Worm (Caenorhabditis elegans) whole organism, L3 larva: ENCODE measurements around the gene F53F4.4.

ENCODE experiments used
- R02D3.7 ChIP-seq: fragments of 150-350 bp; optimal IDR thresholded peaks from 2 replicates; lab custom pipeline; 2014; ENCODE audit warnings: missing biosample characterization, missing genetic modification characterization
- ama-1 ChIP-seq: fragments of 150-350 bp; optimal IDR thresholded peaks from 2 replicates; lab custom pipeline; 2018
- ceh-82 ChIP-seq: fragments of 150-350 bp; optimal IDR thresholded peaks from 2 replicates; lab custom pipeline; 2014; ENCODE audit warnings: missing biosample characterization, missing genetic modification characterization
- elt-2 ChIP-seq: sonication (generic microtip); optimal IDR thresholded peaks from 2 replicates; lab custom pipeline; 2016; ENCODE audit warnings: missing genetic modification reagents, mild to moderate bottlenecking, missing genetic modification characterization, missing compliant biosample characterization
- elt-3 ChIP-seq, 3 experiments: fragments of 150-350 bp in 1 of 3; sonication (generic microtip) in 2 of 3; optimal IDR thresholded peaks; 2 replicates in 2 of 3; 4 replicates in 1 of 3; lab custom pipeline; 2014 to 2017; ENCODE audit warnings: missing biosample characterization in 3 of 3, missing genetic modification characterization in 3 of 3
- fkh-10 ChIP-seq: sonication (generic microtip); optimal IDR thresholded peaks from 2 replicates; lab custom pipeline; 2017; ENCODE audit warnings: missing biosample characterization, missing genetic modification reagents, missing genetic modification characterization
- fos-1 ChIP-seq: fragments of 150-350 bp; optimal IDR thresholded peaks from 2 replicates; lab custom pipeline; 2014; ENCODE audit warnings: missing biosample characterization, missing genetic modification characterization
- jun-1 ChIP-seq: fragments of 150-350 bp; optimal IDR thresholded peaks from 2 replicates; lab custom pipeline; 2014; ENCODE audit warnings: missing biosample characterization, missing genetic modification reagents, missing genetic modification characterization
- nhr-77 ChIP-seq: fragments of 150-350 bp; optimal IDR thresholded peaks from 2 replicates; lab custom pipeline; 2014; ENCODE audit warnings: missing biosample characterization, missing genetic modification characterization
- snpc-4 ChIP-seq: fragments of 150-350 bp; optimal IDR thresholded peaks from 2 replicates; lab custom pipeline; 2014; ENCODE audit warnings: missing biosample characterization, missing genetic modification characterization
- tbx-2 ChIP-seq: sonication (generic microtip); optimal IDR thresholded peaks from 2 replicates; lab custom pipeline; 2016; ENCODE audit warnings: mild to moderate bottlenecking, missing genetic modification characterization, missing compliant biosample characterization
- unc-39 ChIP-seq: sonication (generic microtip); optimal IDR thresholded peaks from 4 replicates; lab custom pipeline; 2017; ENCODE audit warnings: missing biosample characterization, missing genetic modification characterization

ce11 chrV:13624424-13624823 is 31.2 kb downstream of the F53F4.4 start, which contains the start of gene F53F4.11:
- no peak for TF ChIP-seq tbx-2 (tag; lab: Kevin White, UChicago)
- no peak for TF ChIP-seq fkh-10 (GFP tag; lab: Kevin White, UChicago)
- no peak for TF ChIP-seq nhr-77
- no peak for TF ChIP-seq ceh-82 (tag; lab: Kevin White, UChicago)
- TF ChIP-seq ama-1 (lab: Kevin White, UChicago), result no peak
- TF ChIP-seq fos-1, result no peak
- no peak for TF ChIP-seq elt-2 (tag; lab: Kevin White, UChicago)
- no peak for TF ChIP-seq snpc-4 (tag; lab: Kevin White, UChicago)
- TF ChIP-seq unc-39, result no peak
- no peak for TF ChIP-seq R02D3.7 (tag; lab: Kevin White, UChicago)
- TF ChIP-seq elt-3 (tag; optimal IDR thresholded peaks at IDR 0.05; lab: Kevin White, UChicago), result no peak
- no peak for TF ChIP-seq jun-1 (tag; lab: Kevin White, UChicago)
